Fruit fly (Drosophila melanogaster) S2 (cell line): Measurements from ENCODE around the gene Grip71.

Source experiments
- CG8478 ChIP-seq: fragments of >200 bp; optimal IDR thresholded peaks from 2 replicates; lab custom pipeline; 2018
- CTCF ChIP-seq, 2 experiments: fragments of >200 bp; optimal IDR thresholded peaks; 2 replicates each; lab custom pipeline; 2018

dm6 chr2L:18707844-18708238 is 805 bp upstream of the Grip71 start:
- TF ChIP-seq CG8478 (no peak), CTCF (optimal IDR thresholded peaks at IDR 0.05; lab: Kevin White, UChicago) (no peak)
